Worm (Caenorhabditis elegans): ENCODE measurements around the gene gst-5.

gst-5 gene

ce11 chrII:10986461-10987090, 36.4 kb downstream of the gst-5 start:
- TF ChIP-seq lin-39 (tag; optimal IDR thresholded peaks at IDR 0.05): peak; percentile 56
- no peak for TF ChIP-seq elt-2 (tag; optimal IDR thresholded peaks at IDR 0.05)

ce11 chrII:10988575-10988974, 38.4 kb downstream of the gst-5 start:
- TF ChIP-seq R02D3.7 (tag; optimal IDR thresholded peaks at IDR 0.05) (no peak), nhr-23 (tag; optimal IDR thresholded peaks at IDR 0.05) (no peak), snpc-4 (tag; optimal IDR thresholded peaks at IDR 0.05) (no peak), nfya-1 (tag; optimal IDR thresholded peaks at IDR 0.05; ENCODE audit: insufficient read depth) (no peak), zag-1 (tag; optimal IDR thresholded peaks at IDR 0.05) (no peak), lin-39 (tag; optimal IDR thresholded peaks at IDR 0.05) (no peak), pha-4 (tag; optimal IDR thresholded peaks at IDR 0.05) (peak; percentile 16), unc-62 (GFP tag; optimal IDR thresholded peaks at IDR 0.05) (no peak)

ce11 chrII:10989180-10989579, 39.0 kb downstream of the gst-5 start:
- TF ChIP-seq skn-1 (tag; optimal IDR thresholded peaks at IDR 0.05) (no peak), egl-5 (tag; optimal IDR thresholded peaks at IDR 0.05) (peak; percentile 37), sea-2 (GFP tag; optimal IDR thresholded peaks at IDR 0.05) (no peak)

ce11 chrII:10990592-10990991, 40.4 kb downstream of the gst-5 start:
- TF ChIP-seq lin-39 (tag; optimal IDR thresholded peaks at IDR 0.05) (peak; percentile 71), pqm-1 (tag; optimal IDR thresholded peaks at IDR 0.05) (no peak)

- TF ChIP-seq ZK546.5 (tag; optimal IDR thresholded peaks at IDR 0.05) (no peak), elt-1 (tag; optimal IDR thresholded peaks at IDR 0.05) (peak; percentile 89)
Observed at ce11 chrII:10993607-10994229, 43.6 kb downstream of the gst-5 start.

ce11 chrII:10995600-10995999, 45.4 kb downstream of the gst-5 start:
- no peak for TF ChIP-seq nhr-76 (tag; optimal IDR thresholded peaks at IDR 0.05)
- no peak for TF ChIP-seq ZK546.5 (tag; optimal IDR thresholded peaks at IDR 0.05)
- no peak for TF ChIP-seq nhr-237 (tag; optimal IDR thresholded peaks at IDR 0.05)
- no peak for TF ChIP-seq unc-39 (tag; optimal IDR thresholded peaks at IDR 0.05)
- no peak for TF ChIP-seq egl-5 (tag; optimal IDR thresholded peaks at IDR 0.05)
- no peak for TF ChIP-seq nfya-1 (tag; optimal IDR thresholded peaks at IDR 0.05; ENCODE audit: insufficient read depth)
- TF ChIP-seq elt-1 (tag; optimal IDR thresholded peaks at IDR 0.05): no peak

- TF ChIP-seq ceh-16 (tag; optimal IDR thresholded peaks at IDR 0.05) (no peak), unc-39 (tag; optimal IDR thresholded peaks at IDR 0.05) (no peak), daf-12 (tag; optimal IDR thresholded peaks at IDR 0.05) (no peak), jun-1 (tag; optimal IDR thresholded peaks at IDR 0.05) (no peak), nhr-23 (tag; optimal IDR thresholded peaks at IDR 0.05) (no peak), nhr-12 (tag; optimal IDR thresholded peaks at IDR 0.05) (no peak), unc-62 (GFP tag; optimal IDR thresholded peaks at IDR 0.05) (no peak), ztf-11 (tag; optimal IDR thresholded peaks at IDR 0.05) (no peak), egl-27 (tag; optimal IDR thresholded peaks at IDR 0.05) (no peak), nhr-11 (tag; optimal IDR thresholded peaks at IDR 0.05) (no peak), tbx-2 (tag; optimal IDR thresholded peaks at IDR 0.05) (no peak), elt-2 (tag; optimal IDR thresholded peaks at IDR 0.05) (no peak), nhr-28 (tag; optimal IDR thresholded peaks at IDR 0.05) (no peak), eor-1 (tag; optimal IDR thresholded peaks at IDR 0.05) (no peak), ZK546.5 (tag; optimal IDR thresholded peaks at IDR 0.05) (no peak), elt-1 (tag; optimal IDR thresholded peaks at IDR 0.05) (no peak)
Observed at ce11 chrII:10999109-10999508, 49.0 kb downstream of the gst-5 start.

Measured in whole organism, L3 larva.